Worm (Caenorhabditis elegans) whole organism, young adult: Measurements from ENCODE around the gene acd-4.

Source experiments
- F22D6.2 ChIP-seq: sonication (generic microtip); optimal IDR thresholded peaks from 2 replicates; lab custom pipeline; 2016; ENCODE audit warnings: mild to moderate bottlenecking, missing genetic modification characterization, missing compliant biosample characterization
- ama-1 ChIP-seq, 3 experiments: fragments of 150-350 bp in 1 of 3; sonication (generic microtip) in 2 of 3; optimal IDR thresholded peaks; 2 replicates each; lab custom pipeline; 2014 to 2018; ENCODE audit warnings: missing biosample characterization in 2 of 3, missing genetic modification characterization in 2 of 3, missing genetic modification reagents in 2 of 3
- bed-1 ChIP-seq: fragments of 200-800 bp; sonication (Bioruptor generic); IDR thresholded peaks from 2 replicates; pipeline ENCODE4 v1.3.6; 2022; ENCODE audit warnings: missing genetic modification reagents, missing genetic modification characterization, missing compliant biosample characterization
- ceh-40 ChIP-seq: fragments of 200-800 bp; sonication (Bioruptor generic); IDR thresholded peaks from 2 replicates; pipeline ENCODE4 v1.3.6; 2022; ENCODE audit warnings: missing genetic modification characterization, missing compliant biosample characterization
- pha-4 ChIP-seq: fragments of 150-350 bp; sonication (generic microtip); optimal IDR thresholded peaks from 2 replicates; lab custom pipeline; 2014; ENCODE audit warnings: missing biosample characterization, missing genetic modification reagents, missing genetic modification characterization

- no peak for TF ChIP-seq bed-1 (GFP tag; lab: Robert Waterston, UW)
- TF ChIP-seq ama-1 (optimal IDR thresholded peaks at IDR 0.05; lab: Kevin White, UChicago), result no peak
- no peak for TF ChIP-seq ama-1 (GFP tag; optimal IDR thresholded peaks at IDR 0.05; lab: Kevin White, UChicago)
- no peak for TF ChIP-seq ceh-40 (GFP tag; lab: Robert Waterston, UW)
- no peak for TF ChIP-seq pha-4 (tag; lab: Kevin White, UChicago)
- no peak for TF ChIP-seq F22D6.2 (tag; lab: Kevin White, UChicago)
These were observed 12.3 kb downstream of the acd-4 start for ce11 chrV:8650365-8650764.
